Fruit fly (Drosophila melanogaster): ENCODE results near the gene CG5888.

The CG5888 gene

dm6 chr2L:16495193-16495780 is 47.0 kb upstream of the CG5888 start (continued):
- TF ChIP-seq chinmo (GFP tag; IDR thresholded peaks at IDR 0.05; ENCODE audit: partially characterized antibody), result no peak
- peak; percentile 86 for TF ChIP-seq jing (GFP tag; optimal IDR thresholded peaks at IDR 0.05)
- TF ChIP-seq prd (optimal IDR thresholded peaks at IDR 0.05), result no peak
- TF ChIP-seq prd (GFP tag; IDR thresholded peaks at IDR 0.05), result no peak
- no peak for TF ChIP-seq CG15479 (GFP tag; optimal IDR thresholded peaks at IDR 0.05)
- TF ChIP-seq knrl (GFP tag; IDR thresholded peaks at IDR 0.05; ENCODE audit: partially characterized antibody), result no peak
- peak; percentile 90 for TF ChIP-seq CG30403 (GFP tag; optimal IDR thresholded peaks at IDR 0.05)
- TF ChIP-seq CG8089 (GFP tag; optimal IDR thresholded peaks at IDR 0.05), result peak; percentile 64
- TF ChIP-seq CG12236 (GFP tag; optimal IDR thresholded peaks at IDR 0.05), result peak; percentile 79
- TF ChIP-seq bbx (GFP tag; IDR thresholded peaks at IDR 0.05; ENCODE audit: partially characterized antibody), result no peak
- no peak for TF ChIP-seq HLHmδ (GFP tag; optimal IDR thresholded peaks at IDR 0.05)
- TF ChIP-seq luna (GFP tag; optimal IDR thresholded peaks at IDR 0.05), result peak; percentile 28
- no peak for TF ChIP-seq Xrp1 (GFP tag; IDR thresholded peaks at IDR 0.05)
- no peak for TF ChIP-seq Nf-YC (tag; optimal IDR thresholded peaks at IDR 0.05)
- TF ChIP-seq Dp (GFP tag; optimal IDR thresholded peaks at IDR 0.05), result no peak
- TF ChIP-seq CG13894 (tag; optimal IDR thresholded peaks at IDR 0.05), result no peak
- peak; percentile 66 for TF ChIP-seq maf-S (GFP tag; optimal IDR thresholded peaks at IDR 0.05)
- no peak for TF ChIP-seq Deaf1 (tag; optimal IDR thresholded peaks at IDR 0.05)
- TF ChIP-seq slp2 (GFP tag; optimal IDR thresholded peaks at IDR 0.05), result no peak
- no peak for TF ChIP-seq HLH4C (GFP tag; IDR thresholded peaks at IDR 0.05; ENCODE audit: partially characterized antibody)
- TF ChIP-seq schlank (tag; optimal IDR thresholded peaks at IDR 0.05), result no peak
- no peak for TF ChIP-seq yki (optimal IDR thresholded peaks at IDR 0.05)
- TF ChIP-seq Max (GFP tag; optimal IDR thresholded peaks at IDR 0.05), result no peak
- peak; percentile 84 for TF ChIP-seq CG9817 (tag; optimal IDR thresholded peaks at IDR 0.05)
- TF ChIP-seq tio (GFP tag; optimal IDR thresholded peaks at IDR 0.05), result peak; percentile 70
- peak; percentile 94 for TF ChIP-seq CG6654 (GFP tag; optimal IDR thresholded peaks at IDR 0.05)
- TF ChIP-seq CG6175 (GFP tag; IDR thresholded peaks at IDR 0.05), result no peak
- TF ChIP-seq CG1832 (GFP tag; optimal IDR thresholded peaks at IDR 0.05), result no peak
- TF ChIP-seq bab2 (GFP tag; optimal IDR thresholded peaks at IDR 0.05), result peak; percentile 78
- TF ChIP-seq dm (GFP tag; optimal IDR thresholded peaks at IDR 0.05), result peak; percentile 73
- TF ChIP-seq GATAe (GFP tag; conservative IDR thresholded peaks at IDR 0.05), result no peak
- no peak for TF ChIP-seq CG14710 (tag; optimal IDR thresholded peaks at IDR 0.05)
- no peak for TF ChIP-seq CG15514 (GFP tag; optimal IDR thresholded peaks at IDR 0.05)
- TF ChIP-seq emc (GFP tag; optimal IDR thresholded peaks at IDR 0.05), result no peak
- no peak for TF ChIP-seq MTF-1 (GFP tag; optimal IDR thresholded peaks at IDR 0.05; ENCODE audit: borderline replicate concordance)
- TF ChIP-seq crp (GFP tag; optimal IDR thresholded peaks at IDR 0.05), result peak in 1 of 2 experiments; percentile 35
- TF ChIP-seq CG12659 (GFP tag; optimal IDR thresholded peaks at IDR 0.05), result peak; percentile 85
- no peak for TF ChIP-seq CG2712 (tag; optimal IDR thresholded peaks at IDR 0.05)
- TF ChIP-seq CG11504 (tag; optimal IDR thresholded peaks at IDR 0.05), result peak; percentile 68
- no peak for TF ChIP-seq CG4404 (GFP tag; IDR thresholded peaks at IDR 0.05)
- TF ChIP-seq CG31224 (GFP tag; IDR thresholded peaks at IDR 0.05), result no peak
- no peak for TF ChIP-seq Doc3 (GFP tag; IDR thresholded peaks at IDR 0.05; ENCODE audit: partially characterized antibody)
- TF ChIP-seq Stat92E (GFP tag; optimal IDR thresholded peaks at IDR 0.05), result no peak
- no peak for TF ChIP-seq Asciz (GFP tag; optimal IDR thresholded peaks at IDR 0.05)
- TF ChIP-seq Atf6 (GFP tag; IDR thresholded peaks at IDR 0.05), result no peak
- no peak for TF ChIP-seq Lpt (GFP tag; optimal IDR thresholded peaks at IDR 0.05)
- no peak for TF ChIP-seq CG1792 (GFP tag; optimal IDR thresholded peaks at IDR 0.05)
- TF ChIP-seq gem (tag; optimal IDR thresholded peaks at IDR 0.05), result peak; percentile 96
- no peak for TF ChIP-seq Lim3 (GFP tag; IDR thresholded peaks at IDR 0.05)
- TF ChIP-seq CG1647 (GFP tag; optimal IDR thresholded peaks at IDR 0.05), result no peak
